Worm (Caenorhabditis elegans): Measurements from ENCODE around the gene Y43E12A.2.

DNA sequence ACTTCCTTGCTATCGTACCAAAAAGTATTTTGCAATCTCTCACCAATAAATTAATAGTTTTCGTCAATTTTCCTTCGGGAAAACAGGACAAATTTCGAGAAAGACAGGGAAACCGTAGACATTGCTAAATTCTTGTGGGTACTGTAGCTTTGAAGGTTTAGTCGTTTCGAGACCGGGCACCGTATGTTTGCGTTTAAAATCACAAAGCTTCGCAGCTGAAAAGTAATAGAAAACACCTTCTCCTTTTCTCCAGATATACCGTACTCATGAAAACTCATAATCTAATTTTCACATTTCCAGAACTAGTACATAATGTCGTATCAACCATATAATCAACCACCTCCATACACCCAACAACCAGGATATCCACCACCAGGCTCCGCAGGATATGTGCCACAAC, 27.1 kb downstream of the Y43E12A.2 start, which contains the start of gene F13H10.6:
- TF ChIP-seq med-1 (GFP tag; optimal IDR thresholded peaks at IDR 0.05; ENCODE audit: insufficient read depth) (no peak), flt-1 (GFP tag; IDR thresholded peaks at IDR 0.05) (no peak), cog-1 (tag; optimal IDR thresholded peaks at IDR 0.05) (no peak), ztf-23 (GFP tag; IDR thresholded peaks at IDR 0.05) (no peak), ref-1 (GFP tag; conservative IDR thresholded peaks at IDR 0.05) (no peak), klf-2 (GFP tag; conservative IDR thresholded peaks at IDR 0.05) (no peak), tab-1 (GFP tag; IDR thresholded peaks at IDR 0.05) (no peak), T22C8.4 (GFP tag; IDR thresholded peaks at IDR 0.05) (no peak), ztf-29 (GFP tag; IDR thresholded peaks at IDR 0.05) (no peak)

Measured in whole organism, midembryonic.